Worm (Caenorhabditis elegans) whole organism, late embryonic: ENCODE data around the gene sta-1.

Experiments
- Y22D7AL.16 ChIP-seq: sonication (generic microtip); optimal IDR thresholded peaks from 2 replicates; lab custom pipeline; 2016; ENCODE audit warnings: missing genetic modification characterization, missing compliant biosample characterization
- ceh-19 ChIP-seq: fragments of 200-800 bp; sonication (Bioruptor generic); optimal IDR thresholded peaks from 2 replicates; lab custom pipeline; 2018; ENCODE audit warnings: mild to moderate bottlenecking, missing genetic modification characterization, missing compliant biosample characterization
- ceh-9 ChIP-seq: sonication (generic microtip); optimal IDR thresholded peaks from 2 replicates; lab custom pipeline; 2016; ENCODE audit warnings: mild to moderate bottlenecking, missing genetic modification characterization, inconsistent platforms, missing compliant biosample characterization
- ets-4 ChIP-seq: sonication (generic microtip); optimal IDR thresholded peaks from 2 replicates; lab custom pipeline; 2016; ENCODE audit warnings: missing genetic modification characterization, missing compliant biosample characterization
- fkh-6 ChIP-seq: sonication (generic microtip); optimal IDR thresholded peaks from 2 replicates; lab custom pipeline; 2016; ENCODE audit warnings: missing genetic modification characterization, missing compliant biosample characterization
- madf-2 ChIP-seq: sonication (generic microtip); optimal IDR thresholded peaks from 2 replicates; lab custom pipeline; 2017; ENCODE audit warnings: missing genetic modification characterization, missing compliant biosample characterization
- nhr-11 ChIP-seq: fragments of 150-350 bp; optimal IDR thresholded peaks from 2 replicates; lab custom pipeline; 2014; ENCODE audit warnings: missing biosample characterization, missing genetic modification characterization
- pha-4 ChIP-seq: fragments of 150-350 bp; optimal IDR thresholded peaks from 2 replicates; lab custom pipeline; 2018; ENCODE audit warnings: missing biosample characterization, missing genetic modification reagents, missing genetic modification characterization
- sdc-2 ChIP-seq: sonication (generic microtip); optimal IDR thresholded peaks from 2 replicates; lab custom pipeline; 2016; ENCODE audit warnings: missing genotype, missing genetic modification characterization, missing compliant biosample characterization
- ztf-16 ChIP-seq: sonication (generic microtip); optimal IDR thresholded peaks from 2 replicates; lab custom pipeline; 2017; ENCODE audit warnings: missing genetic modification characterization, missing compliant biosample characterization

DNA sequence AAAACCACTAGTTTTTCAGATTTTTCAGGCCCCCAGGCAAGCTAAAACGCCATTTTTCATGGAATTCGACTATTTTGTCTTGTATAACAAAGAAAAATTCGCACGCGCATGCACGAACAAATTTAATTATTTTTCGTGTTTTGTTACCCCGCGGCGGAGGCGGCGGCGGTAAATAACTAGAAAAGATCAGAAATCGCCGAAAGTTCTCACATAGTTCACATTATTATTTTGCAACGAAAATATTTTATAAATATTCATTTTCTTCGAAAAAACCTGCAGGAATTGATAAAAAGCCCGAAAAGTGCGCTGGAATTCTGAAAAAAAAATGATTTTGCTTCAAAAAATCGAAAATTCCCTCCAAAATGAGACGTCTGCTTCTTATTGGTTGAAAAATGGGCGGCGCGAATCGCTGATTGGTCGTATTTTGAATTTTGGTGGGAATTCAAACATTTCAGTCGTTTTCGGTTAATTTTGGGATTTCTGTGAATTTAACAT lies 6.6 kb upstream of the sta-1 start:
- no peak for TF ChIP-seq madf-2
- TF ChIP-seq nhr-11 (tag; lab: Kevin White, UChicago): no peak
- no peak for TF ChIP-seq ets-4 (tag; lab: Kevin White, UChicago)
- no peak for TF ChIP-seq ceh-19 (GFP tag; lab: Kevin White, UChicago)
- TF ChIP-seq sdc-2 (tag; lab: Kevin White, UChicago): no peak
- no peak for TF ChIP-seq pha-4
- no peak for TF ChIP-seq ztf-16
- TF ChIP-seq Y22D7AL.16 (tag; lab: Kevin White, UChicago): no peak
- TF ChIP-seq ceh-9 (tag; lab: Kevin White, UChicago): no peak
- TF ChIP-seq fkh-6: no peak
